In genomic region chrV:14847291-14847915, ce11 we compare ENCODE assay signal across 8 worm cellular contexts.
TF ChIP-seq lines count a peak whose summit lies in the region.

ret-1 (minus strand) TSS chrV:14847413.

TF ChIP-seq in whole organism, L1 larva, 84 proteins besides CTCF, POLR2A, EP300 and RAD21 (continues in another document):
- TF ChIP-seq nhr-47 (tag; optimal IDR thresholded peaks at IDR 0.05; lab: Kevin White, UChicago) (peak; percentile 21), grh-1 (GFP tag; IDR thresholded peaks at IDR 0.05; lab: Robert Waterston, UW) (no peak), fkh-8 (tag; optimal IDR thresholded peaks at IDR 0.05; lab: Kevin White, UChicago) (no peak), efl-3 (GFP tag; optimal IDR thresholded peaks at IDR 0.05; lab: Kevin White, UChicago) (no peak), unc-62 (GFP tag; optimal IDR thresholded peaks at IDR 0.05; lab: Kevin White, UChicago) (no peak), unc-98 (GFP tag; IDR thresholded peaks at IDR 0.05; lab: Robert Waterston, UW) (no peak), nhr-77 (tag; optimal IDR thresholded peaks at IDR 0.05; lab: Kevin White, UChicago) (no peak), nhr-11 (tag; optimal IDR thresholded peaks at IDR 0.05; lab: Kevin White, UChicago) (no peak), unc-30 (tag; optimal IDR thresholded peaks at IDR 0.05; lab: Kevin White, UChicago) (no peak), dpl-1 (GFP tag; optimal IDR thresholded peaks at IDR 0.05; lab: Kevin White, UChicago) (peak in 1 of 3 experiments; percentile 10), blmp-1 (tag; optimal IDR thresholded peaks at IDR 0.05; lab: Kevin White, UChicago) (no peak), egl-27 (tag; optimal IDR thresholded peaks at IDR 0.05; lab: Kevin White, UChicago) (no peak)

TF ChIP-seq in whole organism, L2 larva, 48 proteins besides CTCF, POLR2A, EP300 and RAD21 (continues in another document):
- TF ChIP-seq C34F6.9 (tag; optimal IDR thresholded peaks at IDR 0.05; lab: Kevin White, UChicago) (peak; percentile 38), mbf-1 (tag; optimal IDR thresholded peaks at IDR 0.05; lab: Kevin White, UChicago) (no peak), ZK546.5 (tag; optimal IDR thresholded peaks at IDR 0.05; lab: Kevin White, UChicago) (no peak), elt-1 (tag; optimal IDR thresholded peaks at IDR 0.05; lab: Kevin White, UChicago) (no peak), ztf-4 (tag; optimal IDR thresholded peaks at IDR 0.05; lab: Kevin White, UChicago) (no peak), nhr-10 (tag; optimal IDR thresholded peaks at IDR 0.05; lab: Kevin White, UChicago) (no peak), nhr-77 (tag; optimal IDR thresholded peaks at IDR 0.05; lab: Kevin White, UChicago) (no peak), sma-9 (GFP tag; optimal IDR thresholded peaks at IDR 0.05; lab: Kevin White, UChicago) (peak; percentile 41), sma-9 (tag; optimal IDR thresholded peaks at IDR 0.05; lab: Kevin White, UChicago) (no peak), gmeb-1 (tag; optimal IDR thresholded peaks at IDR 0.05; lab: Kevin White, UChicago) (no peak), mdl-1 (tag; optimal IDR thresholded peaks at IDR 0.05; lab: Kevin White, UChicago) (peak in 1 of 2 experiments; percentile 25), lin-11 (tag; optimal IDR thresholded peaks at IDR 0.05; lab: Kevin White, UChicago) (no peak)

TF ChIP-seq in whole organism, L3 larva, 47 proteins besides CTCF, POLR2A, EP300 and RAD21:
- TF ChIP-seq egl-5 (tag; optimal IDR thresholded peaks at IDR 0.05; lab: Kevin White, UChicago) (peak; percentile 65), lsy-12 (tag; optimal IDR thresholded peaks at IDR 0.05; lab: Kevin White, UChicago) (peak; percentile 42), pha-4 (tag; optimal IDR thresholded peaks at IDR 0.05; lab: Kevin White, UChicago) (no peak), elt-2 (tag; optimal IDR thresholded peaks at IDR 0.05; lab: Kevin White, UChicago) (peak; percentile 14), nfya-1 (tag; optimal IDR thresholded peaks at IDR 0.05; lab: Kevin White, UChicago; ENCODE audit: insufficient read depth) (peak; percentile 38), ama-1 (optimal IDR thresholded peaks at IDR 0.05; lab: Kevin White, UChicago) (peak; percentile 66), lin-39 (tag; optimal IDR thresholded peaks at IDR 0.05; lab: Kevin White, UChicago) (peak; percentile 43), ceh-28 (tag; optimal IDR thresholded peaks at IDR 0.05; lab: Kevin White, UChicago) (no peak)

TF ChIP-seq in whole organism, L4 larva, 104 proteins besides CTCF, POLR2A, EP300 and RAD21 (continues in another document):
- TF ChIP-seq lin-29 (GFP tag; IDR thresholded peaks at IDR 0.05; lab: Robert Waterston, UW) (no peak), mdl-1 (tag; optimal IDR thresholded peaks at IDR 0.05; lab: Kevin White, UChicago) (peak in 1 of 2 experiments; percentile 44), lin-15B (tag; optimal IDR thresholded peaks at IDR 0.05; lab: Kevin White, UChicago) (no peak), hif-1 (tag; optimal IDR thresholded peaks at IDR 0.05; lab: Kevin White, UChicago) (peak in 1 of 2 experiments; percentile 21), ceh-20 (GFP tag; IDR thresholded peaks at IDR 0.05; lab: Robert Waterston, UW) (0 out of 2 replicates have a peak, but pooled peaks have one; percentile 25), daf-16 (GFP tag; optimal IDR thresholded peaks at IDR 0.05; lab: Kevin White, UChicago) (peak in 1 of 2 experiments; percentile 45), daf-16 (tag; optimal IDR thresholded peaks at IDR 0.05; lab: Kevin White, UChicago) (peak; percentile 2), mxl-2 (GFP tag; conservative IDR thresholded peaks at IDR 0.05; lab: Robert Waterston, UW) (no peak), zfp-3 (GFP tag; conservative IDR thresholded peaks at IDR 0.05; lab: Robert Waterston, UW) (peak; percentile 55; the same call in 1 of the 2 replicates), hlh-11 (tag; optimal IDR thresholded peaks at IDR 0.05; lab: Kevin White, UChicago) (peak; percentile 75), nhr-48 (tag; optimal IDR thresholded peaks at IDR 0.05; lab: Kevin White, UChicago) (no peak), sdz-12 (GFP tag; optimal IDR thresholded peaks at IDR 0.05; lab: Kevin White, UChicago) (peak; percentile 55)

TF ChIP-seq in whole organism, early embryonic, 17 proteins besides CTCF, POLR2A, EP300 and RAD21:
- TF ChIP-seq tbx-37 (GFP tag; conservative IDR thresholded peaks at IDR 0.05; lab: Robert Waterston, UW) (0 out of 2 replicates have a peak, but pooled peaks have one; percentile 11), hmbx-1 (tag; optimal IDR thresholded peaks at IDR 0.05; lab: Kevin White, UChicago) (no peak), tbx-11 (GFP tag; IDR thresholded peaks at IDR 0.05; lab: Robert Waterston, UW) (no peak)

TF ChIP-seq in whole organism, late embryonic, 69 proteins besides CTCF, POLR2A, EP300 and RAD21:
- TF ChIP-seq hlh-30 (tag; optimal IDR thresholded peaks at IDR 0.05; lab: Kevin White, UChicago; ENCODE audit: insufficient read depth) (peak; percentile 83), rnt-1 (tag; optimal IDR thresholded peaks at IDR 0.05; lab: Kevin White, UChicago) (peak; percentile 78), mec-3 (tag; optimal IDR thresholded peaks at IDR 0.05; lab: Kevin White, UChicago; ENCODE audit: borderline replicate concordance) (no peak), ceh-18 (tag; optimal IDR thresholded peaks at IDR 0.05; lab: Kevin White, UChicago) (peak; percentile 6), unc-55 (GFP tag; optimal IDR thresholded peaks at IDR 0.05; lab: Kevin White, UChicago) (peak; percentile 45), pha-2 (tag; optimal IDR thresholded peaks at IDR 0.05; lab: Kevin White, UChicago) (no peak), madf-2 (tag; optimal IDR thresholded peaks at IDR 0.05; lab: Kevin White, UChicago) (peak; percentile 8), dmd-4 (tag; optimal IDR thresholded peaks at IDR 0.05; lab: Kevin White, UChicago; ENCODE audit: borderline replicate concordance) (no peak)

TF ChIP-seq in whole organism, mixed stage, embryonic, 35 proteins besides CTCF, POLR2A, EP300 and RAD21:
- TF ChIP-seq ceh-43 (GFP tag; optimal IDR thresholded peaks at IDR 0.05; lab: Kevin White, UChicago) (no peak), hlh-1 (tag; optimal IDR thresholded peaks at IDR 0.05; lab: Kevin White, UChicago) (peak; percentile 96), ceh-83 (GFP tag; optimal IDR thresholded peaks at IDR 0.05; lab: Kevin White, UChicago) (no peak), sptf-1 (tag; optimal IDR thresholded peaks at IDR 0.05; lab: Kevin White, UChicago) (no peak), nhr-28 (tag; optimal IDR thresholded peaks at IDR 0.05; lab: Kevin White, UChicago) (no peak), nhr-76 (tag; optimal IDR thresholded peaks at IDR 0.05; lab: Kevin White, UChicago) (no peak), unc-62 (GFP tag; optimal IDR thresholded peaks at IDR 0.05; lab: Kevin White, UChicago) (peak; percentile 73), unc-120 (tag; optimal IDR thresholded peaks at IDR 0.05; lab: Kevin White, UChicago; ENCODE audit: poor library complexity, severe bottlenecking) (peak; percentile 69), pha-4 (tag; optimal IDR thresholded peaks at IDR 0.05; lab: Kevin White, UChicago) (no peak)

TF ChIP-seq in whole organism, young adult, 124 proteins besides CTCF, POLR2A, EP300 and RAD21 (continues in another document):
- no peak for TF ChIP-seq nhr-179 (tag; optimal IDR thresholded peaks at IDR 0.05; lab: Kevin White, UChicago)
- TF ChIP-seq let-526 (GFP tag; IDR thresholded peaks at IDR 0.05; lab: Robert Waterston, UW), result 0 out of 2 replicates have a peak, but pooled peaks have one; percentile 46
- peak; percentile 14; the same call in 1 of the 2 replicates for TF ChIP-seq C06A6.2 (GFP tag; conservative IDR thresholded peaks at IDR 0.05; lab: Robert Waterston, UW)
- no peak for TF ChIP-seq atf-7 (tag; optimal IDR thresholded peaks at IDR 0.05; lab: Kevin White, UChicago)
- TF ChIP-seq mcd-1 (GFP tag; IDR thresholded peaks at IDR 0.05; lab: Robert Waterston, UW), result no peak
- peak; percentile 30; the same call in 1 of the 2 replicates for TF ChIP-seq dox-1 (GFP tag; IDR thresholded peaks at IDR 0.05; lab: Robert Waterston, UW)
- TF ChIP-seq D2030.7 (GFP tag; IDR thresholded peaks at IDR 0.05; lab: Robert Waterston, UW), result no peak
- TF ChIP-seq madf-3 (GFP tag; IDR thresholded peaks at IDR 0.05; lab: Robert Waterston, UW), result 0 out of 2 replicates have a peak, but pooled peaks have one; percentile 57
- TF ChIP-seq fkh-3 (tag; optimal IDR thresholded peaks at IDR 0.05; lab: Kevin White, UChicago), result no peak
- TF ChIP-seq nfya-1 (tag; optimal IDR thresholded peaks at IDR 0.05; lab: Kevin White, UChicago; ENCODE audit: borderline replicate concordance, insufficient read depth), result no peak
- TF ChIP-seq bed-1 (GFP tag; IDR thresholded peaks at IDR 0.05; lab: Robert Waterston, UW), result no peak
- TF ChIP-seq F57C9.4 (tag; optimal IDR thresholded peaks at IDR 0.05; lab: Kevin White, UChicago), result no peak
- TF ChIP-seq cebp-1 (GFP tag; IDR thresholded peaks at IDR 0.05; lab: Robert Waterston, UW), result no peak
- TF ChIP-seq cebp-1 (tag; optimal IDR thresholded peaks at IDR 0.05; lab: Kevin White, UChicago), result peak; percentile 50
- no peak for TF ChIP-seq ztf-18 (tag; optimal IDR thresholded peaks at IDR 0.05; lab: Kevin White, UChicago)
- TF ChIP-seq K12H6.12 (tag; optimal IDR thresholded peaks at IDR 0.05; lab: Kevin White, UChicago), result peak; percentile 20
- TF ChIP-seq zfh-2 (GFP tag; conservative IDR thresholded peaks at IDR 0.05; lab: Robert Waterston, UW), result 0 out of 2 replicates have a peak, but pooled peaks have one; percentile 14
- peak; percentile 34 for TF ChIP-seq somi-1 (GFP tag; optimal IDR thresholded peaks at IDR 0.05; lab: Kevin White, UChicago)
- TF ChIP-seq dpl-1 (GFP tag; optimal IDR thresholded peaks at IDR 0.05; lab: Kevin White, UChicago), result no peak
- no peak for TF ChIP-seq ztf-6 (GFP tag; IDR thresholded peaks at IDR 0.05; lab: Robert Waterston, UW)
- no peak for TF ChIP-seq Y95B8A.8 (GFP tag; IDR thresholded peaks at IDR 0.05; lab: Robert Waterston, UW)
- no peak for TF ChIP-seq Y79H2A.3 (GFP tag; conservative IDR thresholded peaks at IDR 0.05; lab: Robert Waterston, UW)
- TF ChIP-seq attf-5 (GFP tag; optimal IDR thresholded peaks at IDR 0.05; lab: Kevin White, UChicago), result no peak
- TF ChIP-seq rcor-1 (GFP tag; IDR thresholded peaks at IDR 0.05; lab: Robert Waterston, UW), result no peak
- TF ChIP-seq gei-17 (GFP tag; optimal IDR thresholded peaks at IDR 0.05; lab: Kevin White, UChicago), result no peak
- no peak for TF ChIP-seq pha-4 (tag; optimal IDR thresholded peaks at IDR 0.05; lab: Kevin White, UChicago)
- TF ChIP-seq T07F8.4 (tag; optimal IDR thresholded peaks at IDR 0.05; lab: Kevin White, UChicago), result no peak
- TF ChIP-seq Y53F4B.3 (GFP tag; IDR thresholded peaks at IDR 0.05; lab: Robert Waterston, UW), result no peak
- TF ChIP-seq Y53G8AR.9 (GFP tag; conservative IDR thresholded peaks at IDR 0.05; lab: Robert Waterston, UW), result 0 out of 2 replicates have a peak, but pooled peaks have one; percentile 19
- TF ChIP-seq nhr-120 (GFP tag; IDR thresholded peaks at IDR 0.05; lab: Robert Waterston, UW), result no peak
- 0 out of 2 replicates have a peak, but pooled peaks have one; percentile 41 for TF ChIP-seq B0336.3 (GFP tag; IDR thresholded peaks at IDR 0.05; lab: Robert Waterston, UW)
- TF ChIP-seq nhr-80 (tag; optimal IDR thresholded peaks at IDR 0.05; lab: Kevin White, UChicago), result no peak
